Fruit fly (Drosophila melanogaster) S2 (cell line): Measurements from ENCODE around the gene nwk.

Experiments used
- CG8478 ChIP-seq: fragments of >200 bp; optimal IDR thresholded peaks from 2 replicates; lab custom pipeline; 2018
- CTCF ChIP-seq, 2 experiments: fragments of >200 bp; optimal IDR thresholded peaks; 2 replicates each; lab custom pipeline; 2018

The nwk gene

dm6 chr3L:9136976-9137954 is at the start of gene nwk, which contains the start of gene Use1:
Gene nwk, plus strand, starts transcription at chr3L:9137860.
Gene Use1, minus strand, starts transcription at chr3L:9137181.
- TF ChIP-seq CTCF (optimal IDR thresholded peaks at IDR 0.05; lab: Kevin White, UChicago) (peak in 1 of 2 experiments; percentile 32), CG8478 (lab: Kevin White, UChicago) (no peak)

- TF ChIP-seq CTCF (optimal IDR thresholded peaks at IDR 0.05; lab: Kevin White, UChicago), result no peak
- TF ChIP-seq CG8478 (lab: Kevin White, UChicago), result no peak
These were observed 45.1 kb upstream of the nwk start, which contains the start of gene CG32032 for dm6 chr3L:9092356-9093103. Gene CG32032, plus strand, starts transcription at chr3L:9093053.

dm6 chr3L:9094980-9095425 is 42.7 kb upstream of the nwk start:
- no peak for TF ChIP-seq CTCF (optimal IDR thresholded peaks at IDR 0.05; lab: Kevin White, UChicago)

- no peak for TF ChIP-seq CTCF (optimal IDR thresholded peaks at IDR 0.05; lab: Kevin White, UChicago)
- no peak for TF ChIP-seq CG8478 (lab: Kevin White, UChicago)
These were observed 42.0 kb upstream of the nwk start for dm6 chr3L:9095704-9096103.

- TF ChIP-seq CTCF (optimal IDR thresholded peaks at IDR 0.05; lab: Kevin White, UChicago), result no peak
- no peak for TF ChIP-seq CG8478 (lab: Kevin White, UChicago)
These were observed 41.0 kb upstream of the nwk start, which contains the start of gene CG13315 for dm6 chr3L:9096648-9097047. Gene CG13315, plus strand, starts transcription at chr3L:9096877.

- TF ChIP-seq CG8478 (lab: Kevin White, UChicago) (no peak), CTCF (optimal IDR thresholded peaks at IDR 0.05; lab: Kevin White, UChicago) (no peak)
These were observed 23.9 kb upstream of the nwk start for dm6 chr3L:9113582-9114282.

- TF ChIP-seq CTCF (optimal IDR thresholded peaks at IDR 0.05; lab: Kevin White, UChicago), result no peak
- no peak for TF ChIP-seq CG8478 (lab: Kevin White, UChicago)
These were observed 23.3 kb upstream of the nwk start for dm6 chr3L:9114404-9114803.

- TF ChIP-seq CG8478 (lab: Kevin White, UChicago), result no peak
- no peak for TF ChIP-seq CTCF (optimal IDR thresholded peaks at IDR 0.05; lab: Kevin White, UChicago)
These were observed 22.0 kb upstream of the nwk start for dm6 chr3L:9115654-9116053.

dm6 chr3L:9119564-9119963 is 18.1 kb upstream of the nwk start:
- TF ChIP-seq CG8478 (lab: Kevin White, UChicago), result no peak
- no peak for TF ChIP-seq CTCF (optimal IDR thresholded peaks at IDR 0.05; lab: Kevin White, UChicago)

- TF ChIP-seq CTCF (optimal IDR thresholded peaks at IDR 0.05; lab: Kevin White, UChicago) (no peak), CG8478 (lab: Kevin White, UChicago) (no peak)
These were observed 16.4 kb upstream of the nwk start for dm6 chr3L:9121289-9121688.

dm6 chr3L:9124923-9125260 is 12.8 kb upstream of the nwk start:
- TF ChIP-seq CTCF (optimal IDR thresholded peaks at IDR 0.05; lab: Kevin White, UChicago), result no peak
- no peak for TF ChIP-seq CG8478 (lab: Kevin White, UChicago)

- TF ChIP-seq CTCF (optimal IDR thresholded peaks at IDR 0.05; lab: Kevin White, UChicago), result no peak
- no peak for TF ChIP-seq CG8478 (lab: Kevin White, UChicago)
These were observed 12.2 kb upstream of the nwk start for dm6 chr3L:9125261-9126020.

- no peak for TF ChIP-seq CTCF (optimal IDR thresholded peaks at IDR 0.05; lab: Kevin White, UChicago)
- TF ChIP-seq CG8478 (lab: Kevin White, UChicago), result no peak
These were observed 11.4 kb upstream of the nwk start for dm6 chr3L:9126021-9126811.
